Worm (Caenorhabditis elegans): ENCODE measurements around the gene npr-33.

DNA sequence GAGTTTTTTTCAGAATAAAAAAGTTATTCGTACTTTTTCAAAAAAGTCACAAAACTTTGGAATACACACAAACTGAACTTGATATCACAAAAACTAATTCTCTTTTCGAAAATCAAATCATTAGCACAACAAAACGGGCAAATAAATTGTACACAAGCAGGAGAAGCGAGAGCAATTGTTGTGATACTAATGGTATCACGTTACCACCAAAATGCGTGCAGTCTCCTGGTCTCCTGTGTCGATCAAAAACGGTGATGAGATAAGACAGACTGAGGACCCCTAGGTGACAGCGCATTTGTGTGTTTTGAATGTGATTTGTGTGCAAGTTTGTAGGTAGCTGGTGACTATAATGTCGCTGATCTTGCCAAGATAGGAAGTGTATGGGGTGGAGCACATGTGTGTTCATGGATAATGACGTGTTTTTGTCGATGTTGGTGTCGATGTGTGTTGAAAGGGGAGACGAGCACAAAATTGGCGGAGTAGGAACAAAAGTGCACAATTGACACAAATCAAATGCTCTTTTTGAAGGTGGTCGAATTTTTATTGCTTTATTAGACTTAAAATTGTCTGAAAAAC, 29.4 kb downstream of the npr-33 start:
- TF ChIP-seq elt-3 (tag; optimal IDR thresholded peaks at IDR 0.05), result no peak
- no peak for TF ChIP-seq ama-1 (optimal IDR thresholded peaks at IDR 0.05)
- no peak for TF ChIP-seq efl-1 (optimal IDR thresholded peaks at IDR 0.05)
- TF ChIP-seq efl-1 (GFP tag; optimal IDR thresholded peaks at IDR 0.05 in 1 of 2), result no peak
- TF ChIP-seq tbx-2 (tag; optimal IDR thresholded peaks at IDR 0.05), result no peak
- no peak for TF ChIP-seq unc-86 (tag; optimal IDR thresholded peaks at IDR 0.05)
- no peak for TF ChIP-seq pax-3 (tag; optimal IDR thresholded peaks at IDR 0.05)
- TF ChIP-seq pqm-1 (tag; optimal IDR thresholded peaks at IDR 0.05), result no peak
- no peak for TF ChIP-seq skn-1 (tag; optimal IDR thresholded peaks at IDR 0.05)
- no peak for TF ChIP-seq unc-62 (GFP tag; optimal IDR thresholded peaks at IDR 0.05)

Data from whole organism, L1 larva.